Worm (Caenorhabditis elegans) whole organism, late embryonic: ENCODE measurements around the gene chch-3.
"Not testable (repeated sequence)": the region's sequence is repeated elsewhere in the genome, so short reads cannot be mapped to it uniquely, and the experiment has no call there.

Source experiments
- ceh-19 ChIP-seq: fragments of 200-800 bp; sonication (Bioruptor generic); optimal IDR thresholded peaks from 2 replicates; lab custom pipeline; 2018; ENCODE audit warnings: mild to moderate bottlenecking, missing genetic modification characterization, missing compliant biosample characterization
- ceh-2 ChIP-seq: sonication (generic microtip); optimal IDR thresholded peaks from 2 replicates; lab custom pipeline; 2016; ENCODE audit warnings: missing genotype, missing genetic modification characterization, missing compliant biosample characterization
- dmd-4 ChIP-seq: sonication (generic microtip); optimal IDR thresholded peaks from 2 replicates; lab custom pipeline; 2016; ENCODE audit warnings: borderline replicate concordance, missing genetic modification characterization, missing compliant biosample characterization
- ets-4 ChIP-seq: sonication (generic microtip); optimal IDR thresholded peaks from 2 replicates; lab custom pipeline; 2016; ENCODE audit warnings: missing genetic modification characterization, missing compliant biosample characterization
- eyg-1 ChIP-seq: sonication (generic microtip); optimal IDR thresholded peaks from 2 replicates; lab custom pipeline; 2016; ENCODE audit warnings: missing genotype, missing genetic modification characterization, missing compliant biosample characterization
- fax-1 ChIP-seq: sonication (generic microtip); optimal IDR thresholded peaks from 2 replicates; lab custom pipeline; 2016; ENCODE audit warnings: missing genotype, missing genetic modification characterization, missing compliant biosample characterization
- hlh-6 ChIP-seq: sonication (generic microtip); optimal IDR thresholded peaks from 2 replicates; lab custom pipeline; 2016; ENCODE audit warnings: missing genotype, missing genetic modification characterization, missing compliant biosample characterization
- madf-2 ChIP-seq: sonication (generic microtip); optimal IDR thresholded peaks from 2 replicates; lab custom pipeline; 2017; ENCODE audit warnings: missing genetic modification characterization, missing compliant biosample characterization
- nhr-11 ChIP-seq: fragments of 150-350 bp; optimal IDR thresholded peaks from 2 replicates; lab custom pipeline; 2014; ENCODE audit warnings: missing biosample characterization, missing genetic modification characterization
- sox-4 ChIP-seq: sonication (generic microtip); optimal IDR thresholded peaks from 2 replicates; lab custom pipeline; 2017; ENCODE audit warnings: mild to moderate bottlenecking, missing genetic modification characterization, inconsistent platforms, missing compliant biosample characterization
- tbx-7 ChIP-seq: sonication (generic microtip); optimal IDR thresholded peaks from 2 replicates; lab custom pipeline; 2016; ENCODE audit warnings: missing genotype, missing genetic modification characterization, missing compliant biosample characterization
- unc-3 ChIP-seq, 2 experiments: fragments of 200-800 bp in 1 of 2; sonication (Bioruptor generic) in 1 of 2; sonication (generic microtip) in 1 of 2; conservative IDR thresholded peaks in 1 of 2; optimal IDR thresholded peaks in 1 of 2; 2 replicates each; pipeline versions ENCODE4 v1.3.6 to Lab custom; 2016 to 2022; ENCODE audit warnings: missing compliant biosample characterization in 2 of 2, missing genetic modification characterization in 2 of 2, missing genetic modification reagents in 1 of 2
- unc-55 ChIP-seq: sonication (generic microtip); optimal IDR thresholded peaks from 2 replicates; lab custom pipeline; 2017; ENCODE audit warnings: missing biosample characterization, missing genetic modification reagents, missing genetic modification characterization

The chch-3 gene

ce11 chrII:9459462-9459861 is 42.6 kb downstream of the chch-3 start, which contains the start of gene R09D1.14:
Gene R09D1.14 (minus strand): TSS chrII:9459562.
- not testable (repeated sequence) for TF ChIP-seq eyg-1 (tag; lab: Kevin White, UChicago); ets-4 (tag; lab: Kevin White, UChicago); unc-3 (GFP tag; conservative IDR thresholded peaks at IDR 0.05; lab: Robert Waterston, UW); unc-3 (tag; optimal IDR thresholded peaks at IDR 0.05; lab: Kevin White, UChicago)

DNA sequence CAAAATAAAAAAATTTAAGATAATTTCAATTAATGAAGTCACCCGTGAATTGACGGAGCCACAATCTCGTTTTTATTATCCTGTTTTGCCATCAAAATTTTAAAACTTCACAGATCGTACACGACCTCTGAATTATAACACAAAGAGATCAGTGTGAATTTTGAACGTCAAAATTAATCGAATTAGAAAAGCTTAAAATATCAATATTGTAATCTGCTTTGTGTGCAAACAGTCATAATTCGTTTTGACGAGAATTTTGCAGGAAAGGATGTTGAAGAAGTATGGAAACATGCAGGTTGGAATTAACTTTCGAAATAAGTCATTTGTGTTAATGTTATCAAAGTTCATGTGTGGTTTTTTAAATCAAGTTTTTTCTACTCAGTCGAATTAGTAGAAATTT is 45.1 kb downstream of the chch-3 start, which contains the start of gene chil-21:
Gene chil-21 (minus strand): TSS at position 101 of the 400 bp plus-strand sequence.
- not testable (repeated sequence) for TF ChIP-seq hlh-6, madf-2, unc-55
- TF ChIP-seq, all 69 proteins: peak for 0; not testable (repeated sequence) for 69

DNA sequence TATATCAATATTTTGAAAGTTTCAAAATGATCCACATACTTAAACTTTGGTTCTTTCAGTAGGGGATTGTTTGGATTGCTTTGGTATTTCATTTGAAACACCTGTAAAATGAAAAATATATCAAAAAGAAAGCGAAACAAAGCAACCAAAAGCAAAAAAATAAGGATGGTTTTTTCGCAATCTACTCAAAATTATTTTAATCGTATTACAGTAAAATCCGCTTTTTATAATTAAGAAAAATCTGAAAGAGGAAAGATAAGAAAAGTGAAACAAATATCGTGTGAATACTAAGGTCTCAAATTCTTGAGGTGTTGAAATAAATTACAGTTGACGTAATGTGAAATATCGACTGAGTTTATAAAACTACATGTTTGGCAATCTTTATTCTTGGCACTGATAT is 49.3 kb downstream of the chch-3 start, which contains the start of gene chil-22:
Gene chil-22 (minus strand): TSS at position 101 of the 400 bp plus-strand sequence.
- TF ChIP-seq ceh-19 (GFP tag; lab: Kevin White, UChicago) = no peak
- no peak for TF ChIP-seq dmd-4 (tag; lab: Kevin White, UChicago)
- no peak for TF ChIP-seq sox-4 (tag; lab: Kevin White, UChicago)
- TF ChIP-seq ceh-2 (tag; lab: Kevin White, UChicago) = no peak
- TF ChIP-seq tbx-7 = no peak
- TF ChIP-seq fax-1 (tag; lab: Kevin White, UChicago) = no peak
- TF ChIP-seq nhr-11 (tag; lab: Kevin White, UChicago) = no peak
